Worm (Caenorhabditis elegans): ENCODE results near the gene C14F11.4.

DNA sequence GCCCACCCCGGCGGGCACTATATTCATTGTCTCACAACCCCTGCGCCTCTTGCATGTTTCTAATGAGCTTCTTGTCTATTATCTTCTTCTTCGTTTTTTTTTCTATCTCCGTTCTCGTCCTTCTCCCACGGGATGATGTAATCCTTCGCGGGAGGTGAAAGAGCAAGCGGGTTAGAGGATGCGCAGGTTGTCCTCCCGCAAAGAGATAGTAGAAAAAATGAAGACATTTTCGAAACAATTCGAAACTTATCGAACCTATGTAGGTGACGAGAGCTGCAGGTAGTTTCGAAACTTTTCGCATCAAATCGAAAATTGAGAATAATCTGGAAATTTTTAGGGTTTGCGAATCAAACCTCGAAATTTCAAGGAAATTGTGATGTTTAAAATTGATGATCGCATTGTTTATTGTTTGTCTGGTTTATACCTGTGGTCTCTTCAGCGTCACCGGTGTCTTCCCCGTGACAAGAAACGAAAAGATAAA is 17.5 kb upstream of the C14F11.4 start:
- TF ChIP-seq ceh-82 (tag; optimal IDR thresholded peaks at IDR 0.05) (no peak), skn-1 (tag; optimal IDR thresholded peaks at IDR 0.05) (no peak), snpc-4 (tag; optimal IDR thresholded peaks at IDR 0.05) (no peak), zag-1 (tag; optimal IDR thresholded peaks at IDR 0.05) (no peak), mdl-1 (tag; optimal IDR thresholded peaks at IDR 0.05) (peak; percentile 9 to 28), elt-3 (tag; optimal IDR thresholded peaks at IDR 0.05) (no peak), ztf-4 (tag; optimal IDR thresholded peaks at IDR 0.05) (no peak), nhr-77 (tag; optimal IDR thresholded peaks at IDR 0.05) (no peak), nhr-11 (tag; optimal IDR thresholded peaks at IDR 0.05) (no peak), nhr-10 (tag; optimal IDR thresholded peaks at IDR 0.05) (no peak)

All from whole organism, L2 larva.